Fruit fly (Drosophila melanogaster) Kc167 (cell line): ENCODE measurements around the gene Fpgs2.

Experiments
- Myc ChIP-seq: fragments of >200 bp; optimal IDR thresholded peaks from 2 replicates; lab custom pipeline; 2017; ENCODE audit warnings: missing external identifiers
- Sin3A ChIP-seq: fragments of >200 bp; optimal IDR thresholded peaks from 2 replicates; lab custom pipeline; 2018; ENCODE audit warnings: missing external identifiers
- h ChIP-seq: fragments of >200 bp; optimal IDR thresholded peaks from 3 replicates; lab custom pipeline; 2018; ENCODE audit warnings: missing external identifiers
- insv ChIP-seq: fragments of >200 bp; optimal IDR thresholded peaks from 3 replicates; lab custom pipeline; 2018; ENCODE audit warnings: missing external identifiers
- psq ChIP-seq: fragments of >200 bp; optimal IDR thresholded peaks from 2 replicates; lab custom pipeline; 2017; ENCODE audit warnings: missing external identifiers
- ttk ChIP-seq: sonication (Bioruptor generic); optimal IDR thresholded peaks from 2 replicates; lab custom pipeline; 2017; ENCODE audit warnings: missing external identifiers

Fpgs2 gene

DNA sequence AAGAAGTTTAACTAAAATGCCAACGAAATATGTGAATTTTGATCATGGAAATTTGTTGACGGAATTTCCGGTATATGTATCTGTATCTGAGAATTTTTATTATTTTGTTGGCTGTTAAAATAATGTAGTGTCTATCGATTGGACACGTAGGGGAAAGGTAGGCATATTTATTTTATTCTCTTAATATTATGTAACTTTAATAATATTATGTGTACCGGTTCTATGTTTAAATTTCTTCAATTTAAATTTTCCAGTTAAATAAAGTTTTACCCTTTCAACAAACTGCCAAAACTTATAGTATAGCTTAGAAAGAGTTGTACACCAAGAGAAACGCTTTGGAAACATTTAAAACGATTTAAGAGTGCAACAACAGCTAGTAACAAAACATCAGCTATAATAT is at the start of gene Fpgs2:
TSS of gene Fpgs2 (minus strand) at position 101 of the 400 bp plus-strand sequence.
- TF ChIP-seq h: no peak

DNA sequence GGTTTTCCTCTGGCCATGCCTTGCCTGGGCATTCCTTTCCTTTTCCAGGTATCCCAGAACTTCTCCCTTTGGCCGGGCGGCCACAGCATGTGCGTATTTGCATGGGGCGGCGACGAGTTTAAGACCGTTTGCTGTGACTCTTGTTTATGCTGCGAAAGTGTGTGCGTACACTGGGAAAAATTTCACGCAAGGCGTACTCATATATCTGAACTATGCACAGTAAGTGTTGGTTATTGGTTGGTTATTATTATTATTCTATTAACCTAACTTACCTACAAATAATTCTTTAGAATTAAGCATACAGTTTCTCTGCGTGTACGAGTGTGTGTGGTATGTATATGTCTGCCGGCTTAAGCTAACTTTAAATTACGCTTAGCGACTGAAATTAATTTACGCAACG is 28.0 kb upstream of the Fpgs2 start:
- no peak for TF ChIP-seq insv (lab: Kevin White, UChicago)
- TF ChIP-seq Myc (lab: Kevin White, UChicago): no peak
- no peak for TF ChIP-seq psq (lab: Kevin White, UChicago)
- TF ChIP-seq ttk (lab: Kevin White, UChicago): no peak
- no peak for TF ChIP-seq Sin3A (lab: Kevin White, UChicago)
- TF ChIP-seq h: no peak

DNA sequence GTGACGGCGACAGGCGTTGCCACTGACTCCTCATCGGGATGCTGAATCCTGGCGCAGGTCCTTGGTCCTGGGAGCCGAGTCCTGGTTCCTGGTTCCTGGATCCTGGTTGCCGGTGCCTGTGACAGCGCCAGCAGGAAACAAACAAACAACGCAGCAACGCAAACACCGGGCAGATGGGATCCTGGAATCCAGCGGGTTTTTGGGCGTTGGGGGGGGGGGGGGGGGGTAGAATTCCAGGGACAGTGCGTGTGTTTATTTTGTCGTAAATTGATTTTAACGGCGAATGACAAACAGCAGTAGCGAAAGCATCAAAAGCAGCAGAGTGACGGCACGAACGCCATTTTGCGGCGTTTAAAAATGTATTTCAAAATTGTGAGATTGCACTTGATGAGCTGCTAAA is 26.2 kb upstream of the Fpgs2 start:
- TF ChIP-seq insv (lab: Kevin White, UChicago): no peak
- TF ChIP-seq Sin3A (lab: Kevin White, UChicago): no peak
- TF ChIP-seq Myc (lab: Kevin White, UChicago): no peak
- no peak for TF ChIP-seq psq (lab: Kevin White, UChicago)
- no peak for TF ChIP-seq ttk (lab: Kevin White, UChicago)
- TF ChIP-seq h: no peak

DNA sequence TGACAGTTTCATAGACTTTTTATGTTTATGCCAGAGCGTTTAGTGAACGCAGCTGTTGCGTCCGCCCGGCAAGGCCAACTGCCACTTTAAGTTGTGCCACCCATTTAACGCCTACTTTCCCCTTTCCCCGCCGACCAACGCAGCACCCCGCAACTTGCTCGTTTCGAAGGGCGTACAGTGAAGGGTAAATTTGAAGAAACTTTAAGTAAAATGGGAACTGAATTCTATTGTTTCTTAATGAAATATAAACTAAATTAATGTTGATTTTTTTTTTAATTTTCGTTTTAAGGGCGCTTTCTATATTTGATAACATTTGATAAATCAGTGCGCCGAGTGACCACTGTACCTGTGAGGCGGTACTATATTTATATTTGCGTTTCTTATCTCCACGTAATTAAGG is 24.7 kb upstream of the Fpgs2 start:
- TF ChIP-seq ttk (lab: Kevin White, UChicago): no peak
- TF ChIP-seq h: no peak
- TF ChIP-seq Myc (lab: Kevin White, UChicago): no peak
- no peak for TF ChIP-seq Sin3A (lab: Kevin White, UChicago)
- no peak for TF ChIP-seq insv (lab: Kevin White, UChicago)
- no peak for TF ChIP-seq psq (lab: Kevin White, UChicago)

DNA sequence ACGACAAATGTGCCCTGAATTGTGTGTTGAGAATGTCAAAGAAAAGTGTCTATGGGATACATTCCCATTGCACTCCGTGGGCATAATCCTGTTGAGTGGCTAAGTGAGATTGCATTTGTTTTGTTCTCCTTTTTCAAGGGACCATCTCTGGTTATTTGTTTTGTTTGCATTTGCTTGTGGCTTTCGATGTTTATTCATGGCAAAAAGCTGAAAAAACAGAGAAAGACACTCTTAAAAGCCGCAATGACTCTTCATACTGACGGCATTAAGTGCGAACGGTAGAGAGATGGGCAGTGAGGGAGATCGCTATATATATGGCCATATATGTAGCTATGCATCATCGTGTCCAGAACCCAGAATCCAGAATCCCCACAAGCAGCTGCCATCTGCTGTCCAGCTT is 21.7 kb upstream of the Fpgs2 start:
- no peak for TF ChIP-seq h
- TF ChIP-seq psq (lab: Kevin White, UChicago): no peak
- TF ChIP-seq ttk (lab: Kevin White, UChicago): no peak
- TF ChIP-seq insv (lab: Kevin White, UChicago): no peak
- no peak for TF ChIP-seq Myc (lab: Kevin White, UChicago)
- no peak for TF ChIP-seq Sin3A (lab: Kevin White, UChicago)

DNA sequence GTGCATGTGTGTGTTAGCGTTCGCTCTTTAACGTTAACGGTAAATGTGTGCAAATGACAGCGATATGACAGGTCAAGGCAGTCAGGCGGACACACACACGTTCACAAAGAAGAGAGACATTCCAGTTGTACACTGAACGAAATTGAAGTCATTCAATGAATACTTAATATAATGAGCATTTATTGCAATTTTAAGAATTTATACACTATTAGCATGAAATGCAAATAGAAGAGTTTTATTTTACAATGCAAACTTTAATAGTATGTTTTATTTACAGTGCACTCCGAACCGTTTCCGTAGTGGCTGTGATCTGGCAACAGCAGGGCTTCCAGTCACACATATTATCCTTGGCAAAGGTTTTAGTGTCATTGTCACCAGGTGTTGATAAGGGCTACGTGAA is 20.9 kb upstream of the Fpgs2 start:
- TF ChIP-seq Myc (lab: Kevin White, UChicago): no peak
- no peak for TF ChIP-seq ttk (lab: Kevin White, UChicago)
- TF ChIP-seq psq (lab: Kevin White, UChicago): no peak
- TF ChIP-seq insv (lab: Kevin White, UChicago): no peak
- TF ChIP-seq h: no peak
- TF ChIP-seq Sin3A (lab: Kevin White, UChicago): no peak

DNA sequence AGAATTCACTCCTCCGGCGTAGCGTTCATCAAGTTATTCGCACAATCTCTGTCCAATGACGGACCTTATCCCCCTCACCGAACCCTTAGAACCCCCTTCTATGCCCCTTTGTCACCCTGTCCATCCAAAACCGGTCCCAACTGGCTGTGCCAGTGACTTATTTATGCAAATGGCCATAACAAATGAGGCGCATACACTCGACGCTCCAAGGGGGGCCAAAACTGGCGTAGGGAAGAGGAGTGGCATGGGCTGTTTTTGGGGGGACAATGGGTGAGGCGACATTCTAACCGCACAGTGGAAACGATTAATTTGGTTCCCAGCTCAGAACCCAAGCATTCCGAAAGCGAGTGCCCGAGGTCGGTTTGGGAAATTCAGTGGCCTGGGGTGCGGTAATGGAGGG is 19.6 kb upstream of the Fpgs2 start:
- TF ChIP-seq Sin3A (lab: Kevin White, UChicago): no peak
- no peak for TF ChIP-seq insv (lab: Kevin White, UChicago)
- TF ChIP-seq h: no peak
- no peak for TF ChIP-seq ttk (lab: Kevin White, UChicago)
- no peak for TF ChIP-seq psq (lab: Kevin White, UChicago)
- TF ChIP-seq Myc (lab: Kevin White, UChicago): no peak

DNA sequence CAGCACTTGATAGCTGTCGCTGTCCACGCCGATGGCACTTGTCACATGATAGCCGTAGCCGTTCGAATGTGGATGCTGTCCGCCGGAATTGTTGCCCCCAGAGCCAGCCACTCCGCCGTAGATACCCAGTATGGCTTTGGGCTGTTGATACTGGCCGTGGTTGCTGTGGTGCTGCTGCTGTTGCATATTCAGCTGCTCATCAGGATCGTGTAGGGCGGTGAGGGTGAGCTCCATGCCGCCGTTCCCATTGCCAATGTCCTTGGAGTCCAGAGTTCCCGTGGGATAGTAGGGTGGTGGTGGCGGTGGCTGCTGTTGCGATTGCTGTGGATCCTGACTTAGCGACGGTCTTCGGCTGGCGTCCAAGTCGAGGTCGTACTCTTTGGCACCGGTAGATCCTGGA is 2.8 kb upstream of the Fpgs2 start:
- TF ChIP-seq h: no peak
- no peak for TF ChIP-seq insv (lab: Kevin White, UChicago)
- TF ChIP-seq ttk (lab: Kevin White, UChicago): no peak
- TF ChIP-seq Myc (lab: Kevin White, UChicago): no peak
- no peak for TF ChIP-seq Sin3A (lab: Kevin White, UChicago)
- TF ChIP-seq psq (lab: Kevin White, UChicago): no peak

DNA sequence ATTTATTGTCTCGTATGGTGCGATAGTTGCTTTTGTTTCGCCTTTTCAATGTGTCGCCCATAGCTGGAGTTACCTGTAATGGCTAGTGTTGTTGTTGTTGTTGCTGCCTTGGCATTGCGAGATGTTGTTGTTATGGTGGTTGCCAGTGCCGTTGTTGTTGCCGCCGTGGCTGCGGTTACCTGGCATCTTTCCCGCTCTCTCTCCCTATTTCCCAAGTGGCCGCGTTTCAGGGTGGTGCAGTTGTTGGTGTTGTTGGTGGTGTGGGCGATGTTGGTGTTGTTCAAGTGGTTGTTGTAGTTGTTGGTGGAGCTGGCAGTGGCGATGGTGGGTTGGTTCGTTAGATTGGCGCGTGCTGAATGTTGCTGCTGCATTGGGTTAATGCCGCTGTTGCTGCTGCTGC is 567 bp upstream of the Fpgs2 start:
- TF ChIP-seq ttk (lab: Kevin White, UChicago) (no peak), h (no peak), psq (lab: Kevin White, UChicago) (no peak), Sin3A (lab: Kevin White, UChicago) (no peak), insv (lab: Kevin White, UChicago) (no peak), Myc (lab: Kevin White, UChicago) (no peak)

DNA sequence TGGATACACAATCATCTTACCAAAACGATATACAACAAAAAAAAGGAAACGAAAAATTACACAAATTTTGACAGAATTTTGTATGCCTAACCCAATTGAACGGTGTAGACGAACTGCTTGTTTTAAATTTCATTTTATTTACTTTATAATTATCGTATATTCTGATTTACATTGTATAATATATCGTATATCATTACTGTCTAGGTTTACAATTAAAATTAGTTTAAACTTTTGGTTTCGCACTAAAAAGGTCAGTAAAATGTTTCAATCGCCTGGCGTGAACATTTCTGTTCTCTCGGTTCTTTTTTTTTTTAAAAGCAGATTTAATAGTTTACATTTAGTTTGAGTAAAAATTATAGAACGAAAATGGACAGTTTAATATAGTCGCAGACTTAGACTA is 11.3 kb downstream of the Fpgs2 start, which contains the start of gene capu:
TSS of gene capu (minus strand) at position 101 of the 400 bp plus-strand sequence.
- TF ChIP-seq h (no peak), insv (lab: Kevin White, UChicago) (no peak), ttk (lab: Kevin White, UChicago) (no peak), psq (lab: Kevin White, UChicago) (no peak)

DNA sequence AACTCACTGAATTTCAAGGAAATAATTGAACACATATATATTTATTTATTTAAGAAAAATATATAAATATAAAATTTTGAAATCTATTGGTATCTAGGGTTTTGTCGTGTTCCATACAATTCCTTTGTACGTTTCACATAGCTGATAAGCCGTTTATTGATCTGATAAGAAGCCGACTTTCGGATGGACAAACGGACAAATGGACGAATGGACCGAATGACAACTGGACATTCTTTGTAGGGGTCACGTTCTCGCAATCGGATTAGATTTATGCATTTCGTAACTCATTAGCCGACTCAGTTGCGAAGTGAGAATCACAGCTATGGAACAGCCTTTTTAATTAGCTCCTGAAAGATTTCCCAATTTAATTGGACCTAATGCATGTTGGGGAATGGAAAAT is 16.6 kb downstream of the Fpgs2 start:
- no peak for TF ChIP-seq psq (lab: Kevin White, UChicago)
- TF ChIP-seq h: no peak
- no peak for TF ChIP-seq Myc (lab: Kevin White, UChicago)
- no peak for TF ChIP-seq Sin3A (lab: Kevin White, UChicago)
- TF ChIP-seq insv (lab: Kevin White, UChicago): no peak
- no peak for TF ChIP-seq ttk (lab: Kevin White, UChicago)

DNA sequence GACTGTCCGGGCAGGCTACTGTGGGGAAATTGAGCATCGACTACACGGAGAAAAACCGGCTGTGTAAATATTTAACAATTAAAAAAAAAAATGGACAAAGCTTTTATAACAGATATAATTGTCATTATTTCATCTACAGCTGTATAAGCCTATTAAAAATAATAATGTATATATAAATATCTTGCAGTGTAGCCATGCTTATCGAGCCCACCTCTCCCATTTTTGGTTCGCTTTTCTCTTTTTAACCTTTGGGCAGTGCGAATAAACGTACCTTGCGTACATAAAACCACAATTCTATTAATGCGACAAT is 17.3 kb downstream of the Fpgs2 start:
- TF ChIP-seq psq (lab: Kevin White, UChicago) (no peak), ttk (lab: Kevin White, UChicago) (no peak), h (no peak), insv (lab: Kevin White, UChicago) (no peak), Myc (lab: Kevin White, UChicago) (no peak), Sin3A (lab: Kevin White, UChicago) (no peak)
